Worm (Caenorhabditis elegans) whole organism, L4 larva: ENCODE measurements around the gene Y59A8B.25.
"Not testable (repeated sequence)": the region's sequence is repeated elsewhere in the genome, so short reads cannot be mapped to it uniquely, and the experiment has no call there.

ENCODE experiments used
- D1046.2 ChIP-seq: fragments of 200-800 bp; sonication (Bioruptor generic); IDR thresholded peaks from 2 replicates; pipeline ENCODE4 v1.3.6; 2022; ENCODE audit warnings: missing genetic modification characterization, missing compliant biosample characterization
- ZK546.5 ChIP-seq, 2 experiments: sonication (generic microtip); optimal IDR thresholded peaks; 2 replicates each; lab custom pipeline; 2017; ENCODE audit warnings: missing biosample characterization in 2 of 2, missing genetic modification characterization in 2 of 2
- aha-1 ChIP-seq: fragments of 150-350 bp; peaks from one replicate; lab custom pipeline; 2014; ENCODE audit warnings: missing biosample characterization, missing genetic modification characterization
- ceh-20 ChIP-seq: fragments of 200-800 bp; sonication (Bioruptor generic); IDR thresholded peaks from 2 replicates; pipeline ENCODE4 v1.3.6; 2022; ENCODE audit warnings: missing genetic modification reagents, missing genetic modification characterization, missing compliant biosample characterization
- ceh-32 ChIP-seq: sonication (generic microtip); optimal IDR thresholded peaks from 2 replicates; lab custom pipeline; 2016; ENCODE audit warnings: mild to moderate bottlenecking, missing genetic modification characterization, missing compliant biosample characterization; ENCODE audit not compliant: poor library complexity
- ceh-82 ChIP-seq: sonication (generic microtip); optimal IDR thresholded peaks from 2 replicates; lab custom pipeline; 2017; ENCODE audit warnings: missing biosample characterization, missing genetic modification characterization
- daf-16 ChIP-seq, 3 experiments: sonication (generic microtip); optimal IDR thresholded peaks; 2 replicates each; lab custom pipeline; 2016 to 2017; ENCODE audit warnings: missing genetic modification characterization in 3 of 3, missing genetic modification reagents in 3 of 3, mild to moderate bottlenecking in 2 of 3, missing compliant biosample characterization in 2 of 3, missing biosample characterization in 1 of 3, moderate library complexity in 1 of 3
- hlh-11 ChIP-seq: fragments of 200-800 bp; sonication (Bioruptor generic); optimal IDR thresholded peaks from 2 replicates; lab custom pipeline; 2018; ENCODE audit warnings: mild to moderate bottlenecking, missing genetic modification characterization, missing compliant biosample characterization
- hlh-30 ChIP-seq: sonication (generic microtip); optimal IDR thresholded peaks from 2 replicates; lab custom pipeline; 2017; ENCODE audit warnings: antibody characterized with exemption, mild to moderate bottlenecking, missing genetic modification characterization, missing compliant biosample characterization; ENCODE audit not compliant: insufficient read depth
- hmg-1.1 ChIP-seq: fragments of 200-800 bp; sonication (Bioruptor generic); IDR thresholded peaks from 2 replicates; pipeline ENCODE4 v1.3.6; 2022; ENCODE audit warnings: missing genetic modification reagents, missing genetic modification characterization, missing compliant biosample characterization
- lin-39 ChIP-seq: fragments of 150-350 bp; optimal IDR thresholded peaks from 2 replicates; lab custom pipeline; 2014; ENCODE audit warnings: missing biosample characterization, missing genetic modification reagents, missing genetic modification characterization
- lsy-2 ChIP-seq, 2 experiments: fragments of 150-350 bp in 1 of 2; sonication (generic microtip) in 1 of 2; optimal IDR thresholded peaks; 2 replicates each; lab custom pipeline; 2014 to 2017; ENCODE audit warnings: missing biosample characterization in 2 of 2, missing genetic modification characterization in 2 of 2
- nhr-10 ChIP-seq: fragments of 150-350 bp; optimal IDR thresholded peaks from 2 replicates; lab custom pipeline; 2014; ENCODE audit warnings: missing biosample characterization, missing genetic modification characterization
- nhr-48 ChIP-seq: sonication (generic microtip); optimal IDR thresholded peaks from 2 replicates; lab custom pipeline; 2016; ENCODE audit warnings: mild to moderate bottlenecking, missing genetic modification characterization, missing compliant biosample characterization
- pha-4 ChIP-seq, 2 experiments: fragments of 150-350 bp in 1 of 2; fragments of 200-800 bp in 1 of 2; sonication (Bioruptor generic) in 1 of 2; IDR thresholded peaks in 1 of 2; optimal IDR thresholded peaks in 1 of 2; 2 replicates each; pipeline versions ENCODE4 v1.3.6 to Lab custom; 2014 to 2022; ENCODE audit warnings: missing genetic modification characterization in 2 of 2, missing genetic modification reagents in 2 of 2, missing biosample characterization in 1 of 2, missing compliant biosample characterization in 1 of 2
- pqm-1 ChIP-seq: sonication (generic microtip); optimal IDR thresholded peaks from 2 replicates; lab custom pipeline; 2017; ENCODE audit warnings: missing biosample characterization, missing genetic modification characterization
- rbr-2 ChIP-seq: sonication (generic microtip); optimal IDR thresholded peaks from 2 replicates; lab custom pipeline; 2016; ENCODE audit warnings: missing genotype, missing genetic modification characterization, missing compliant biosample characterization
- sdz-12 ChIP-seq: fragments of 200-800 bp; sonication (Bioruptor generic); optimal IDR thresholded peaks from 2 replicates; lab custom pipeline; 2018; ENCODE audit warnings: mild to moderate bottlenecking, missing genetic modification characterization, missing compliant biosample characterization
- set-16 ChIP-seq: fragments of 200-800 bp; sonication (Bioruptor generic); IDR thresholded peaks from 2 replicates; pipeline ENCODE4 v1.3.6; 2022; ENCODE audit warnings: missing genetic modification reagents, missing genetic modification characterization, missing compliant biosample characterization
- tra-1 ChIP-seq: fragments of 200-800 bp; sonication (Bioruptor generic); IDR thresholded peaks from 2 replicates; pipeline ENCODE4 v1.3.6; 2022; ENCODE audit warnings: missing genetic modification reagents, missing genetic modification characterization, missing compliant biosample characterization

The Y59A8B.25 gene

DNA sequence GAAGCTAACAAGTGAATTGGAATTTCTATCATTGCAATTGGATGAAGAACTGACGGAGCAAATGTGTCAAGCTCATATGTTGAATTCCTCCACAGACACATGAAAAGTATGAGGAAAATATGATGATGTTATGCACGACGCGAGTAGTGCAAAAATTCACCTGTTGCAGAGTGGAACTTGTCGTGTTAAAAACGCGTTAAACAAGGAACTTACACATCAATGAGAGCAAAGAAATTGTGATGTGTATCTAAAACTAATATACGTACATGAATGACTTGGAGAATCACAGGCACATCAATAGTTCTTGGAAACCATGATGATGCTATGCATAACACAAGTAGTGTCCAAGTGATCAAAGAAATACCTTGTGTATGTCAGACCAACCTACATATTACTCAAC is 38.0 kb downstream of the Y59A8B.25 start, which contains the start of gene srh-134:
Gene srh-134, minus strand, starts transcription at position 101 of the 400 bp plus-strand sequence.
- TF ChIP-seq hlh-11 (tag; lab: Kevin White, UChicago): no peak
- no peak for TF ChIP-seq ceh-32
- TF ChIP-seq aha-1: no peak
- TF ChIP-seq lsy-2 (tag; optimal IDR thresholded peaks at IDR 0.05; lab: Kevin White, UChicago): no peak

DNA sequence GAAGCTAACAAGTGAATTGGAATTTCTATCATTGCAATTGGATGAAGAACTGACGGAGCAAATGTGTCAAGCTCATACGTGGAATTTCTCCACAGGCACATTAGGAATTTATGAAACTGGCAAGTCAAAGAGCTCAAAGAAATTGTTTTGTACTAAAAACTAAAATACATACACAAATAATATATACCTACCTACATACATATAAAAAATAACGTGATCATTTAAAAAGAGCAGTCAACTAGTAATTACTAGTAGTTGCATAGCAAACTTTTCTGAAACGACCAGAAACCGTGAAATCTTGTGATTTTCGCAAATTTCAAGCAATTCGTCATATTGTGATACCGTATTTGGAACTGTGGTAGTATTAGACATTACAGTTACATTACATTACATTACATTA is 41.1 kb downstream of the Y59A8B.25 start, which contains the start of gene srh-133:
Gene srh-133, minus strand, starts transcription at position 101 of the 400 bp plus-strand sequence.
- TF ChIP-seq ZK546.5 (tag; optimal IDR thresholded peaks at IDR 0.05; lab: Kevin White, UChicago) (no peak), sdz-12 (GFP tag; lab: Kevin White, UChicago) (no peak), daf-16 (GFP tag; optimal IDR thresholded peaks at IDR 0.05; lab: Kevin White, UChicago) (no peak), daf-16 (tag; optimal IDR thresholded peaks at IDR 0.05; lab: Kevin White, UChicago) (no peak), rbr-2 (tag; lab: Kevin White, UChicago) (no peak)

DNA sequence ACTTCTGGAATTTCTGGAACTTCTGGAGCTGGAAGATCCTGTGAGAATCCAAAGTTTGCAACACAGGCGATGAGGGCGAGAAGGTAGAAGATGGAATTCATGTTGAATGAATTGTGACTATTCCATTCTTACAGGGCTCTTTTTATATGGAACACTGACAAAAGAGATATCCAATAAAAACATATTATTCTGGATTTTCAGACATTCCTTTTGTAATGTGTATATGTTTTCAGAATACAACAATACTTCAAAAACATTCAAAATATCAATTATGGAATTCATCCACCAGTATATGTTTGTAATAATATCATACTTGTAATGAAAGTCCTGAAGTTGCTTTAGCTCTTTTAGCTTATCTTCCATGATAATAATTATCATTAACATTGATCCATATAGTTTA is 44.5 kb downstream of the Y59A8B.25 start, which contains the start of gene Y59A8B.26:
Gene Y59A8B.26, minus strand, starts transcription at position 101 of the 400 bp plus-strand sequence.
- TF ChIP-seq pqm-1 (tag; lab: Kevin White, UChicago); hmg-1.1 (GFP tag; lab: Robert Waterston, UW); nhr-10 (tag; lab: Kevin White, UChicago): not testable (repeated sequence)

DNA sequence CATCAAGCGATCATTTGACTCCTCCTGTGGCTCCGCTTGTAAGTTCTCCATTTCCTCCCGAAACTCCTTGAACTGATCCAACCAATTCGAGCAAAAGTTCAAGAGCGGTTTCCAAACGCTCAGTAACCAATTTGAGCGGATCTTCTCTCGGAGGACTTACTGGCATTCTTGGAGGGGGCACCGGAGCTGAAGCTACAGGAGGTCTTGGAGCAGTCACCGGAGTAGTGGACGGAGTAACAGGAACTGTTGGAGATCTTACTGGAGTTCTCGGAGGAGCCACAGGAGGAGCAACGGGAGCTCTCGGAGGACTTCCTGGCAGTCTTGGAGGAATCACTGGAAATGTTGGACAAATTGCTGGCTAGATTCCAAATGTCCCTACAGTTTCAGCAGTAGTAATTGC is 46.5 kb downstream of the Y59A8B.25 start:
- TF ChIP-seq ceh-20 (GFP tag; lab: Robert Waterston, UW) (no peak), pha-4 (GFP tag; IDR thresholded peaks at IDR 0.05; lab: Robert Waterston, UW) (no peak), pha-4 (tag; optimal IDR thresholded peaks at IDR 0.05; lab: Kevin White, UChicago) (no peak), lin-39 (tag; lab: Kevin White, UChicago) (no peak), set-16 (GFP tag; lab: Robert Waterston, UW) (peak; percentile 60)

DNA sequence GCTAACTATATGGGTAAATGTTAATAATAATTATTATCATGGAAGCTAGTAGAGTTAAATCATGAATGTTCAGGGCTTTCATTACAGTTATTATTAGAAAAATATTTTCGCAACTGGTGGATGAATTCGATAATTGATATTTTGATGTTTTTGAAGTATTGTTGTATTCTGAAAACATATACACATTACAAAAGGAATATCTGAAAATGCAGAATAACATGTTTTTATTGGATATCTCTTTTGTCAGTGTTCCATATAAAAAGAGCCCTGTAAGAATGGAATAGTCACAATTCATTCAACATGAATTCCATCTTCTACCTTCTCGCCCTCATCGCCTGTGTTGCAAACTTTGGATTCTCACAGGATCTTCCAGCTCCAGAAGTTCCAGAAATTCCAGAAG is 48.3 kb downstream of the Y59A8B.25 start, which contains the start of gene Y59A8B.19:
Gene Y59A8B.19, plus strand, starts transcription at position 301 of the 400 bp plus-strand sequence.
- not testable (repeated sequence) for TF ChIP-seq D1046.2; hlh-30 (tag; lab: Kevin White, UChicago); ceh-82 (tag; lab: Kevin White, UChicago)
- TF ChIP-seq, all 104 proteins: peak for 0; not testable (repeated sequence) for 104

DNA sequence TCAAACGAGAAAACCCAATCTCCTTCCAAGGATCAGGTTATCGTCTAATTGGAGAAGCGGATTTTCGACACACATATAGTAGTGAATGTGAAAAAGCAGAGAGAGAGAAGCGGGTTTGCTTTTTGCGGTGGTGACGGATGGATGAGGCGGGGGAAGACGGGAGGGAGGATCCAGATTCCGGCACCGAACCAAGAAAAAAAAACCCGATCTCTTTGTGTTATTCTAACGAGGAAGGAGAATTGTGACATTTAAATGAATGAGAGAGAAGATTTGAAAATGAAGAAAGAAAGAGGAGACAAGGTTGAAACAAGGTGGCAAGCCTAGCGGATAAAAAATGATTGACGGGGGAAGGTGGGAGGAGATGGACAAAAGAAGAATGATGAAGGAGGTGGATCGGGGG is 51.3 kb downstream of the Y59A8B.25 start:
- TF ChIP-seq hlh-11 (tag; lab: Kevin White, UChicago) (peak; percentile 28), nhr-48 (peak; percentile 26), tra-1 (GFP tag; lab: Robert Waterston, UW) (no peak)
